Worm (Caenorhabditis elegans): Measurements from ENCODE around the gene Y17G9B.2.
"Not testable (repeated sequence)": the region's sequence is repeated elsewhere in the genome, so short reads cannot be mapped to it uniquely, and the experiment has no call there.

DNA sequence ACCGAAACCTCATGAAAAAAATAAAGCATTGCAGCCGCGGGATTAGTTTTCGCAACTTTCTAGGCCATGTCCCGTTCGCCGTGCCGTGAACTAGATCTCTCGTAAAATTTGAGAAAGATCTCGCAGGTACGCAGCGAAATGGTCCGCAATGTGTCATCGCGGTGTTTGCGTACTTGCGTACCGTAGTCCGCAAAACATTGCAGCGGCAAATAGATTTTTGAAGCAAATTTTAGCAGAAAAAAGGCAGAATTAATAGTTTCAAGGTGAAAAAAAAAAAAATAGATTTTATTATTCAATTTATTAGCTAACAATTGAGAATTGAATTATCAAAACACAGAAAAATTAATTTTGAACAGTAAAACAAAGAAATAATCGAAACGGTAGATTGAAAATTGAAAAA, 36.0 kb upstream of the Y17G9B.2 start:
- TF ChIP-seq unc-130 (GFP tag; optimal IDR thresholded peaks at IDR 0.05) (peak; percentile 90), nhr-90 (tag; optimal IDR thresholded peaks at IDR 0.05) (peak; percentile 76), F37B4.10 (GFP tag; IDR thresholded peaks at IDR 0.05) (peak; percentile 100), C17E4.6 (GFP tag; IDR thresholded peaks at IDR 0.05) (peak; percentile 99), F22D6.2 (tag; optimal IDR thresholded peaks at IDR 0.05) (peak; percentile 82), efl-1 (GFP tag; optimal IDR thresholded peaks at IDR 0.05) (peak; percentile 18), nfya-2 (GFP tag; IDR thresholded peaks at IDR 0.05) (0 out of 2 replicates have a peak, but pooled peaks have one; percentile 39), ets-4 (GFP tag; optimal IDR thresholded peaks at IDR 0.05) (peak; percentile 60)
- not testable (repeated sequence) for TF ChIP-seq hrde-1 (tag; optimal IDR thresholded peaks at IDR 0.05; ENCODE audit: borderline replicate concordance); lin-35 (GFP tag; optimal IDR thresholded peaks at IDR 0.05); F10E7.11 (tag; optimal IDR thresholded peaks at IDR 0.05); ama-1 (optimal IDR thresholded peaks at IDR 0.05); ama-1 (GFP tag; optimal IDR thresholded peaks at IDR 0.05)

Measured in whole organism, young adult.